Worm (Caenorhabditis elegans): Measurements from ENCODE around the gene srx-10.

- no peak for TF ChIP-seq dve-1 (tag; optimal IDR thresholded peaks at IDR 0.05)
- TF ChIP-seq elt-2 (tag; optimal IDR thresholded peaks at IDR 0.05), result no peak
- TF ChIP-seq lin-11 (tag; optimal IDR thresholded peaks at IDR 0.05), result no peak
- no peak for TF ChIP-seq ama-1 (optimal IDR thresholded peaks at IDR 0.05)
- no peak for TF ChIP-seq unc-86 (tag; optimal IDR thresholded peaks at IDR 0.05)
- TF ChIP-seq F13H6.1 (tag; optimal IDR thresholded peaks at IDR 0.05), result no peak
- TF ChIP-seq ets-4 (tag; optimal IDR thresholded peaks at IDR 0.05), result no peak
- TF ChIP-seq pag-3 (tag; optimal IDR thresholded peaks at IDR 0.05; ENCODE audit: borderline replicate concordance), result no peak
- no peak for TF ChIP-seq dmd-4 (tag; optimal IDR thresholded peaks at IDR 0.05; ENCODE audit: borderline replicate concordance)
- TF ChIP-seq pha-4 (tag; optimal IDR thresholded peaks at IDR 0.05), result no peak
- TF ChIP-seq pqm-1 (tag; optimal IDR thresholded peaks at IDR 0.05), result no peak
- no peak for TF ChIP-seq rnt-1 (tag; optimal IDR thresholded peaks at IDR 0.05)
- no peak for TF ChIP-seq ceh-24 (tag; optimal IDR thresholded peaks at IDR 0.05)
These were observed 9.2 kb upstream of the srx-10 start for ce11 chrV:13955370-13956089.
